Fruit fly (Drosophila melanogaster) whole organism, embryonic: ENCODE data around the gene IntS10.

Experiments
- Blimp-1 ChIP-seq: fragments of 200-800 bp; sonication (Bioruptor generic); optimal IDR thresholded peaks from 3 replicates; lab custom pipeline; 2018; ENCODE audit warnings: missing biosample characterization, missing genetic modification characterization, mild to moderate bottlenecking, moderate library complexity, missing genetic modification reagents
- CG10366 ChIP-seq: fragments of 200-800 bp; sonication (Bioruptor generic); IDR thresholded peaks from 2 replicates; pipeline ENCODE4 v1.3.6; 2022; ENCODE audit warnings: missing biosample characterization, missing genetic modification characterization
- CG10462 ChIP-seq: fragments of 200-800 bp; sonication (Bioruptor generic); optimal IDR thresholded peaks from 2 replicates; lab custom pipeline; 2016; ENCODE audit warnings: missing biosample characterization, missing genetic modification characterization
- CG10654 ChIP-seq: fragments of 200-800 bp; sonication (Bioruptor generic); optimal IDR thresholded peaks from 2 replicates; lab custom pipeline; 2016; ENCODE audit warnings: missing biosample characterization, missing genetic modification characterization
- CG15601 ChIP-seq: fragments of 200-800 bp; sonication (Bioruptor generic); optimal IDR thresholded peaks from 3 replicates; lab custom pipeline; 2019; ENCODE audit warnings: missing biosample characterization, mild to moderate bottlenecking, missing genetic modification characterization, moderate library complexity
- CG15696 ChIP-seq: fragments of 200-800 bp; sonication (Bioruptor generic); optimal IDR thresholded peaks from 2 replicates; lab custom pipeline; 2019; ENCODE audit warnings: missing biosample characterization, mild to moderate bottlenecking, missing genetic modification characterization, moderate library complexity
- CG16813 ChIP-seq: fragments of 200-800 bp; sonication (Bioruptor generic); IDR thresholded peaks from 3 replicates; pipeline ENCODE4 v1.3.6; 2022; ENCODE audit warnings: missing biosample characterization, missing genetic modification characterization; ENCODE audit not compliant: partially characterized antibody
- CG17568 ChIP-seq: fragments of 200-800 bp; sonication (Bioruptor generic); optimal IDR thresholded peaks from 2 replicates; lab custom pipeline; 2018; ENCODE audit warnings: missing biosample characterization, mild to moderate bottlenecking, missing genetic modification characterization, moderate library complexity
- CG1792 ChIP-seq: fragments of 200-800 bp; sonication (Bioruptor generic); optimal IDR thresholded peaks from 2 replicates; lab custom pipeline; 2016; ENCODE audit warnings: missing biosample characterization, missing genetic modification characterization
- CG31441 ChIP-seq: fragments of 200-800 bp; sonication (Bioruptor generic); IDR thresholded peaks from 2 replicates; pipeline ENCODE4 v1.3.6; 2022; ENCODE audit warnings: missing biosample characterization, missing genetic modification characterization
- CG4360 ChIP-seq: fragments of 200-800 bp; sonication (Bioruptor generic); IDR thresholded peaks from 2 replicates; pipeline ENCODE4 v1.3.6; 2022; ENCODE audit warnings: missing biosample characterization, missing genetic modification characterization
- CG8359 ChIP-seq: fragments of 200-800 bp; sonication (Bioruptor generic); optimal IDR thresholded peaks from 2 replicates; lab custom pipeline; 2017; ENCODE audit warnings: missing biosample characterization, mild to moderate bottlenecking, missing genetic modification characterization, borderline replicate concordance
- CG8924 ChIP-seq: fragments of 200-800 bp; optimal IDR thresholded peaks from 3 replicates; lab custom pipeline; 2019; ENCODE audit warnings: missing biosample characterization, mild to moderate bottlenecking, missing genetic modification characterization, moderate library complexity
- CG9437 ChIP-seq: fragments of 200-800 bp; sonication (Bioruptor generic); optimal IDR thresholded peaks from 2 replicates; lab custom pipeline; 2018; ENCODE audit warnings: missing biosample characterization, mild to moderate bottlenecking, missing genetic modification characterization
- Camta ChIP-seq: fragments of 200-800 bp; sonication (Bioruptor generic); optimal IDR thresholded peaks from 2 replicates; lab custom pipeline; 2016; ENCODE audit warnings: missing biosample characterization, missing genetic modification characterization
- Chrac-16 ChIP-seq: fragments of 200-800 bp; sonication (Bioruptor generic); optimal IDR thresholded peaks from 3 replicates; lab custom pipeline; 2016; ENCODE audit warnings: missing biosample characterization, missing genetic modification characterization
- HmgD ChIP-seq: fragments of 200-800 bp; sonication (Bioruptor generic); optimal IDR thresholded peaks from 3 replicates; lab custom pipeline; 2016; ENCODE audit warnings: missing biosample characterization, missing genetic modification characterization
- Hmr ChIP-seq: fragments of 200-800 bp; sonication (Bioruptor generic); optimal IDR thresholded peaks from 3 replicates; lab custom pipeline; 2017; ENCODE audit warnings: mild to moderate bottlenecking, missing biosample characterization, missing genetic modification reagents, missing genetic modification characterization
- Hr51 ChIP-seq, 2 experiments: fragments of 200-800 bp; sonication (Bioruptor generic); optimal IDR thresholded peaks; 2 replicates in 1 of 2; 3 replicates in 1 of 2; lab custom pipeline; 2016 to 2018; ENCODE audit warnings: missing biosample characterization in 2 of 2, missing genetic modification characterization in 2 of 2, mild to moderate bottlenecking in 1 of 2, moderate library complexity in 1 of 2
- Nf-YB ChIP-seq: fragments of 200-800 bp; sonication (Bioruptor generic); optimal IDR thresholded peaks from 3 replicates; lab custom pipeline; 2019; ENCODE audit warnings: missing biosample characterization, mild to moderate bottlenecking, missing genetic modification characterization, moderate library complexity
- Nf-YC ChIP-seq: fragments of 200-800 bp; optimal IDR thresholded peaks from 3 replicates; lab custom pipeline; 2019; ENCODE audit warnings: missing biosample characterization, mild to moderate bottlenecking, missing genetic modification characterization, moderate library complexity
- Oaz ChIP-seq: fragments of 200-800 bp; sonication (Bioruptor generic); IDR thresholded peaks from 2 replicates; pipeline ENCODE4 v1.3.6; 2022; ENCODE audit warnings: missing biosample characterization, missing genetic modification characterization
- Ptx1 ChIP-seq: fragments of 200-800 bp; sonication (Bioruptor generic); IDR thresholded peaks from 2 replicates; pipeline ENCODE4 v1.3.6; 2022; ENCODE audit warnings: missing biosample characterization, missing genetic modification characterization
- Ravus ChIP-seq: fragments of 200-800 bp; sonication (Bioruptor generic); IDR thresholded peaks from 2 replicates; pipeline ENCODE4 v1.3.6; 2022; ENCODE audit warnings: missing biosample characterization, missing genetic modification characterization
- Rx ChIP-seq: fragments of 200-800 bp; sonication (Bioruptor generic); IDR thresholded peaks from 2 replicates; pipeline ENCODE4 v1.3.6; 2022; ENCODE audit warnings: missing biosample characterization, missing genetic modification characterization
- ac ChIP-seq: fragments of 200-800 bp; sonication (Bioruptor generic); optimal IDR thresholded peaks from 3 replicates; lab custom pipeline; 2017; ENCODE audit warnings: missing biosample characterization, mild to moderate bottlenecking, missing genetic modification characterization
- bab2 ChIP-seq: fragments of 200-800 bp; sonication (Bioruptor generic); optimal IDR thresholded peaks from 2 replicates; lab custom pipeline; 2016; ENCODE audit warnings: missing biosample characterization, missing genetic modification characterization
- bbx ChIP-seq: fragments of 200-800 bp; sonication (Bioruptor generic); IDR thresholded peaks from 2 replicates; pipeline ENCODE4 v1.3.6; 2022; ENCODE audit warnings: missing biosample characterization, missing genetic modification characterization; ENCODE audit not compliant: partially characterized antibody
- bigmax ChIP-seq: fragments of 200-800 bp; sonication (Bioruptor generic); optimal IDR thresholded peaks from 2 replicates; lab custom pipeline; 2018; ENCODE audit warnings: missing biosample characterization, mild to moderate bottlenecking, missing genetic modification characterization
- chm ChIP-seq: fragments of 200-800 bp; sonication (Bioruptor generic); IDR thresholded peaks from 2 replicates; pipeline ENCODE4 v1.3.6; 2022; ENCODE audit warnings: missing biosample characterization, missing genetic modification characterization
- chn ChIP-seq: fragments of 200-800 bp; sonication (Bioruptor generic); optimal IDR thresholded peaks from 2 replicates; lab custom pipeline; 2016; ENCODE audit warnings: missing biosample characterization, missing genetic modification characterization
- crc ChIP-seq: fragments of 200-800 bp; sonication (Bioruptor generic); optimal IDR thresholded peaks from 2 replicates; lab custom pipeline; 2016; ENCODE audit warnings: missing biosample characterization, missing genetic modification characterization
- dan ChIP-seq: fragments of 200-800 bp; sonication (Bioruptor generic); IDR thresholded peaks from 2 replicates; pipeline ENCODE4 v1.3.6; 2022; ENCODE audit warnings: missing biosample characterization, missing genetic modification characterization
- dmrt11E ChIP-seq: fragments of 200-800 bp; sonication (Bioruptor generic); optimal IDR thresholded peaks from 3 replicates; lab custom pipeline; 2018; ENCODE audit warnings: missing biosample characterization, mild to moderate bottlenecking, missing genetic modification characterization, moderate library complexity
- dpn ChIP-seq, 2 experiments: fragments of 200-800 bp; sonication (Bioruptor generic); optimal IDR thresholded peaks; 3 replicates each; lab custom pipeline; 2016; ENCODE audit warnings: missing biosample characterization in 2 of 2, missing genetic modification characterization in 2 of 2
- gsb-n ChIP-seq: fragments of 200-800 bp; sonication (Bioruptor generic); optimal IDR thresholded peaks from 3 replicates; lab custom pipeline; 2018; ENCODE audit warnings: missing biosample characterization, mild to moderate bottlenecking, missing genetic modification characterization
- lmd ChIP-seq: fragments of 200-800 bp; sonication (Bioruptor generic); IDR thresholded peaks from 2 replicates; pipeline ENCODE4 v1.3.6; 2022; ENCODE audit warnings: missing biosample characterization, missing genetic modification characterization
- maf-S ChIP-seq: fragments of 200-800 bp; sonication (Bioruptor generic); optimal IDR thresholded peaks from 2 replicates; lab custom pipeline; 2016; ENCODE audit warnings: missing biosample characterization, missing genetic modification characterization
- otp ChIP-seq: fragments of 200-800 bp; sonication (Bioruptor generic); IDR thresholded peaks from 3 replicates; pipeline ENCODE4, ENCODE4 v1.3.6; 2022; ENCODE audit warnings: missing biosample characterization, missing genetic modification characterization
- phol ChIP-seq: fragments of 200-800 bp; sonication (Bioruptor generic); optimal IDR thresholded peaks from 3 replicates; lab custom pipeline; 2018; ENCODE audit warnings: missing biosample characterization, mild to moderate bottlenecking, missing genetic modification characterization, moderate library complexity
- sens-2 ChIP-seq: fragments of 200-800 bp; sonication (Bioruptor generic); IDR thresholded peaks from 2 replicates; pipeline ENCODE4 v1.3.6; 2022; ENCODE audit warnings: missing biosample characterization, missing genetic modification characterization
- sisA ChIP-seq: fragments of 200-800 bp; sonication (Bioruptor generic); IDR thresholded peaks from 2 replicates; pipeline ENCODE4 v1.3.6; 2022; ENCODE audit warnings: missing biosample characterization, missing genetic modification characterization
- sqz ChIP-seq: fragments of 200-800 bp; sonication (Bioruptor generic); optimal IDR thresholded peaks from 3 replicates; lab custom pipeline; 2018; ENCODE audit warnings: missing biosample characterization, mild to moderate bottlenecking, missing genetic modification characterization
- tll ChIP-seq, 2 experiments: fragments of 200-800 bp in 1 of 2; fragments of >200 bp in 1 of 2; sonication (Bioruptor generic) in 1 of 2; optimal IDR thresholded peaks; 2 replicates each; lab custom pipeline; 2017 to 2019; ENCODE audit warnings: missing biosample characterization in 2 of 2, missing genetic modification characterization in 2 of 2, mild to moderate bottlenecking in 1 of 2, moderate library complexity in 1 of 2
- trem ChIP-seq: fragments of 200-800 bp; optimal IDR thresholded peaks from 3 replicates; lab custom pipeline; 2019; ENCODE audit warnings: missing biosample characterization, mild to moderate bottlenecking, missing genetic modification characterization, moderate library complexity
- usp ChIP-seq: fragments of >200 bp; optimal IDR thresholded peaks from 2 replicates; lab custom pipeline; 2017; ENCODE audit warnings: missing biosample characterization, missing genetic modification characterization
- wek ChIP-seq: fragments of 200-800 bp; sonication (Bioruptor generic); optimal IDR thresholded peaks from 3 replicates; lab custom pipeline; 2018; ENCODE audit warnings: missing biosample characterization, mild to moderate bottlenecking, missing genetic modification characterization, moderate library complexity
- z ChIP-seq: fragments of 200-800 bp; sonication (Bioruptor generic); IDR thresholded peaks from 3 replicates; pipeline ENCODE4 v1.3.6; 2022; ENCODE audit warnings: missing biosample characterization, missing genetic modification characterization
- zf30C ChIP-seq: fragments of 200-800 bp; sonication (Bioruptor generic); optimal IDR thresholded peaks from 3 replicates; lab custom pipeline; 2018; ENCODE audit warnings: missing biosample characterization, mild to moderate bottlenecking, missing genetic modification characterization

IntS10 gene

dm6 chr3L:3855194-3855980 lies 48.9 kb downstream of the IntS10 start (continued):
- TF ChIP-seq CG8359 (GFP tag; lab: Kevin White, UChicago): no peak
- peak; percentile 68 for TF ChIP-seq CG31441 (GFP tag; lab: Robert Waterston, UW)
- peak; percentile 90 for TF ChIP-seq dmrt11E
- TF ChIP-seq bab2: no peak
- peak; percentile 89 for TF ChIP-seq Nf-YC (tag; lab: Kevin White, UChicago)
- TF ChIP-seq CG10366 (GFP tag; lab: Robert Waterston, UW): peak; percentile 20; the same call in 1 of the 2 replicates
- TF ChIP-seq wek (GFP tag; lab: Kevin White, UChicago): no peak
- TF ChIP-seq CG4360 (GFP tag; lab: Robert Waterston, UW): peak; percentile 90
- TF ChIP-seq CG1792 (GFP tag; lab: Kevin White, UChicago): no peak
- no peak for TF ChIP-seq Oaz (GFP tag; lab: Robert Waterston, UW)
- no peak for TF ChIP-seq crc (GFP tag; lab: Kevin White, UChicago)
- no peak for TF ChIP-seq ac
- no peak for TF ChIP-seq CG16813 (GFP tag; lab: Robert Waterston, UW)
- TF ChIP-seq usp (GFP tag; lab: Kevin White, UChicago): no peak
- TF ChIP-seq z (GFP tag; lab: Robert Waterston, UW): no peak
- TF ChIP-seq phol (tag; lab: Kevin White, UChicago): peak; percentile 63
- TF ChIP-seq gsb-n: peak; percentile 64
- TF ChIP-seq Chrac-16 (GFP tag; lab: Kevin White, UChicago): peak; percentile 48
- no peak for TF ChIP-seq HmgD
- TF ChIP-seq bigmax (GFP tag; lab: Kevin White, UChicago): no peak
- TF ChIP-seq Rx (GFP tag; lab: Robert Waterston, UW): peak; percentile 17; the same call in 1 of the 2 replicates
- TF ChIP-seq sisA (GFP tag; lab: Robert Waterston, UW): peak; percentile 53
- peak; percentile 82 for TF ChIP-seq Nf-YB (GFP tag; lab: Kevin White, UChicago)
- TF ChIP-seq sqz (GFP tag; lab: Kevin White, UChicago): peak; percentile 3
- peak; percentile 47; the same call in 1 of the 2 replicates for TF ChIP-seq lmd (GFP tag; lab: Robert Waterston, UW)
- TF ChIP-seq dpn (GFP tag; optimal IDR thresholded peaks at IDR 0.05; lab: Kevin White, UChicago): peak in 1 of 2 experiments; percentile 28
- TF ChIP-seq CG10654 (GFP tag; lab: Kevin White, UChicago): peak; percentile 22
- TF ChIP-seq bbx (GFP tag; lab: Robert Waterston, UW): no peak
- peak; percentile 10 for TF ChIP-seq CG10462 (GFP tag; lab: Kevin White, UChicago)
- no peak for TF ChIP-seq Ravus (GFP tag; lab: Robert Waterston, UW)
- TF ChIP-seq tll (GFP tag; optimal IDR thresholded peaks at IDR 0.05; lab: Kevin White, UChicago): peak in 1 of 2 experiments; percentile 94
- TF ChIP-seq Ptx1: peak; percentile 46; the same call in 1 of the 2 replicates
- peak; percentile 59 for TF ChIP-seq CG15601 (tag; lab: Kevin White, UChicago)
- peak; percentile 11 for TF ChIP-seq chn (GFP tag; lab: Kevin White, UChicago)
- no peak for TF ChIP-seq CG17568 (GFP tag; lab: Kevin White, UChicago)
- TF ChIP-seq Hr51 (GFP tag; optimal IDR thresholded peaks at IDR 0.05; lab: Kevin White, UChicago): peak in 1 of 2 experiments; percentile 56
- TF ChIP-seq Hmr: peak; percentile 14
- peak; percentile 15 for TF ChIP-seq CG9437 (GFP tag; lab: Kevin White, UChicago)
- TF ChIP-seq Blimp-1 (GFP tag; lab: Kevin White, UChicago): peak; percentile 61
- 0 out of 3 replicates have a peak, but pooled peaks have one; percentile 25 for TF ChIP-seq otp (GFP tag; lab: Robert Waterston, UW)
- no peak; the same call in 1 of the 2 replicates for TF ChIP-seq chm (GFP tag; lab: Robert Waterston, UW)
- peak; percentile 89 for TF ChIP-seq zf30C (GFP tag; lab: Kevin White, UChicago)
- TF ChIP-seq sens-2: no peak
- TF ChIP-seq maf-S: no peak
- peak; percentile 25 for TF ChIP-seq trem (tag; lab: Kevin White, UChicago)
- peak; percentile 73 for TF ChIP-seq CG15696 (tag; lab: Kevin White, UChicago)
- peak; percentile 1 for TF ChIP-seq Camta (GFP tag; lab: Kevin White, UChicago)
- TF ChIP-seq CG8924 (tag; lab: Kevin White, UChicago): peak; percentile 60
- no peak for TF ChIP-seq dan (GFP tag; lab: Robert Waterston, UW)
